Worm (Caenorhabditis elegans) whole organism, young adult: ENCODE measurements around the gene shw-1.
A peak's percentile ranks its signal among the peaks of the same experiment; 100 is the strongest.

Experiments
- B0336.3 ChIP-seq: fragments of 200-800 bp; sonication (Bioruptor generic); IDR thresholded peaks from 2 replicates; pipeline ENCODE4 v1.3.6; 2022; ENCODE audit warnings: missing genetic modification characterization, missing compliant biosample characterization
- C17E4.6 ChIP-seq: fragments of 200-800 bp; sonication (Bioruptor generic); IDR thresholded peaks from 2 replicates; pipeline ENCODE4 v1.3.6; 2022; ENCODE audit warnings: missing genetic modification reagents, missing genetic modification characterization, missing compliant biosample characterization
- F33H1.4 ChIP-seq: fragments of 200-800 bp; sonication (Bioruptor generic); IDR thresholded peaks from 2 replicates; pipeline ENCODE4 v1.3.6; 2022; ENCODE audit warnings: missing genetic modification reagents, missing genetic modification characterization, missing compliant biosample characterization
- K11D2.4 ChIP-seq: fragments of 200-800 bp; sonication (Bioruptor generic); IDR thresholded peaks from 2 replicates; pipeline ENCODE4 v1.3.6; 2022; ENCODE audit warnings: missing genetic modification reagents, missing genetic modification characterization, missing compliant biosample characterization
- K12H6.12 ChIP-seq: fragments of 200-800 bp; sonication (Bioruptor generic); optimal IDR thresholded peaks from 2 replicates; lab custom pipeline; 2018; ENCODE audit warnings: mild to moderate bottlenecking, missing genetic modification characterization, missing compliant biosample characterization
- T07F8.4 ChIP-seq: sonication (generic microtip); optimal IDR thresholded peaks from 2 replicates; lab custom pipeline; 2016; ENCODE audit warnings: mild to moderate bottlenecking, missing genetic modification characterization, moderate library complexity, missing compliant biosample characterization
- Y53G8AR.9 ChIP-seq: fragments of 200-800 bp; sonication (Bioruptor generic); conservative IDR thresholded peaks from 2 replicates; pipeline ENCODE4 v1.3.6; 2022; ENCODE audit warnings: missing genetic modification reagents, missing genetic modification characterization, missing compliant biosample characterization
- attf-3 ChIP-seq: fragments of 200-800 bp; sonication (Bioruptor generic); conservative IDR thresholded peaks from 2 replicates; pipeline ENCODE4 v1.3.6; 2022; ENCODE audit warnings: missing genetic modification reagents, missing genetic modification characterization, missing compliant biosample characterization
- attf-6 ChIP-seq: fragments of 200-800 bp; sonication (Bioruptor generic); IDR thresholded peaks from 2 replicates; pipeline ENCODE4 v1.3.6; 2022; ENCODE audit warnings: missing genetic modification reagents, missing genetic modification characterization, missing compliant biosample characterization
- bed-1 ChIP-seq: fragments of 200-800 bp; sonication (Bioruptor generic); IDR thresholded peaks from 2 replicates; pipeline ENCODE4 v1.3.6; 2022; ENCODE audit warnings: missing genetic modification reagents, missing genetic modification characterization, missing compliant biosample characterization
- ceh-100 ChIP-seq: fragments of 200-800 bp; sonication (Bioruptor generic); IDR thresholded peaks from 2 replicates; pipeline ENCODE4 v1.3.6; 2022; ENCODE audit warnings: missing genetic modification reagents, missing genetic modification characterization, missing compliant biosample characterization
- ceh-79 ChIP-seq: sonication (generic microtip); optimal IDR thresholded peaks from 2 replicates; lab custom pipeline; 2017; ENCODE audit warnings: mild to moderate bottlenecking, missing genetic modification characterization, missing compliant biosample characterization
- ceh-91 ChIP-seq: fragments of 200-800 bp; sonication (Bioruptor generic); IDR thresholded peaks from 2 replicates; pipeline ENCODE4 v1.3.6; 2022; ENCODE audit warnings: missing genetic modification reagents, missing genetic modification characterization, missing compliant biosample characterization
- efl-1 ChIP-seq: fragments of 150-350 bp; optimal IDR thresholded peaks from 2 replicates; lab custom pipeline; 2014; ENCODE audit warnings: missing biosample characterization, missing genetic modification reagents, missing genetic modification characterization
- ekl-4 ChIP-seq: fragments of 200-800 bp; sonication (Bioruptor generic); IDR thresholded peaks from 2 replicates; pipeline ENCODE4 v1.3.6; 2022; ENCODE audit warnings: missing genetic modification reagents, missing genetic modification characterization, missing compliant biosample characterization
- fkh-3 ChIP-seq: sonication (generic microtip); optimal IDR thresholded peaks from 2 replicates; lab custom pipeline; 2016; ENCODE audit warnings: mild to moderate bottlenecking, missing genetic modification characterization, missing compliant biosample characterization
- gei-17 ChIP-seq: fragments of 200-800 bp; sonication (Bioruptor generic); optimal IDR thresholded peaks from 2 replicates; lab custom pipeline; 2018; ENCODE audit warnings: mild to moderate bottlenecking, missing genetic modification characterization, missing compliant biosample characterization
- him-1 ChIP-seq: sonication (generic microtip); optimal IDR thresholded peaks from 2 replicates; lab custom pipeline; 2016; ENCODE audit warnings: missing genotype, missing genetic modification reagents, missing genetic modification characterization, missing compliant biosample characterization
- let-607 ChIP-seq, 2 experiments: fragments of 200-800 bp in 1 of 2; sonication (Bioruptor generic) in 1 of 2; sonication (generic microtip) in 1 of 2; optimal IDR thresholded peaks; 2 replicates each; lab custom pipeline; 2016 to 2018; ENCODE audit warnings: mild to moderate bottlenecking in 2 of 2, missing compliant biosample characterization in 2 of 2, missing genetic modification characterization in 2 of 2, moderate library complexity in 2 of 2, missing genotype in 1 of 2
- lsl-1 ChIP-seq: fragments of 200-800 bp; sonication (Bioruptor generic); optimal IDR thresholded peaks from 2 replicates; lab custom pipeline; 2018; ENCODE audit warnings: mild to moderate bottlenecking, missing genetic modification characterization, moderate library complexity, missing compliant biosample characterization
- madf-10 ChIP-seq: sonication (generic microtip); optimal IDR thresholded peaks from 2 replicates; lab custom pipeline; 2016; ENCODE audit warnings: mild to moderate bottlenecking, missing genetic modification characterization, missing compliant biosample characterization
- madf-3 ChIP-seq: fragments of 200-800 bp; sonication (Bioruptor generic); IDR thresholded peaks from 2 replicates; pipeline ENCODE4 v1.3.6; 2022; ENCODE audit warnings: missing genetic modification reagents, missing genetic modification characterization, missing compliant biosample characterization
- mel-28 ChIP-seq: sonication (generic microtip); optimal IDR thresholded peaks from 2 replicates; lab custom pipeline; 2016; ENCODE audit warnings: borderline replicate concordance, mild to moderate bottlenecking, missing genetic modification characterization, missing compliant biosample characterization
- mes-4 ChIP-seq: sonication (generic microtip); optimal IDR thresholded peaks from 2 replicates; lab custom pipeline; 2016; ENCODE audit warnings: missing genotype, missing genetic modification characterization, missing compliant biosample characterization
- mxl-1 ChIP-seq: sonication (generic microtip); optimal IDR thresholded peaks from 2 replicates; lab custom pipeline; 2016; ENCODE audit warnings: missing genetic modification characterization, missing compliant biosample characterization
- nfyb-1 ChIP-seq: fragments of 200-800 bp; sonication (Bioruptor generic); IDR thresholded peaks from 2 replicates; pipeline ENCODE4 v1.3.6; 2022; ENCODE audit warnings: missing genetic modification reagents, missing genetic modification characterization, missing compliant biosample characterization
- nhr-120 ChIP-seq: fragments of 200-800 bp; sonication (Bioruptor generic); IDR thresholded peaks from 2 replicates; pipeline ENCODE4 v1.3.6; 2022; ENCODE audit warnings: missing genetic modification characterization, missing compliant biosample characterization
- nhr-90 ChIP-seq: sonication (generic microtip); optimal IDR thresholded peaks from 2 replicates; lab custom pipeline; 2016; ENCODE audit warnings: missing genotype, mild to moderate bottlenecking, missing genetic modification characterization, missing compliant biosample characterization
- pha-4 ChIP-seq: fragments of 150-350 bp; sonication (generic microtip); optimal IDR thresholded peaks from 2 replicates; lab custom pipeline; 2014; ENCODE audit warnings: missing biosample characterization, missing genetic modification reagents, missing genetic modification characterization
- rcor-1 ChIP-seq: fragments of 200-800 bp; sonication (Bioruptor generic); IDR thresholded peaks from 2 replicates; pipeline ENCODE4 v1.3.6; 2022; ENCODE audit warnings: missing genetic modification reagents, missing genetic modification characterization, missing compliant biosample characterization
- sdz-38 ChIP-seq: sonication (generic microtip); optimal IDR thresholded peaks from 2 replicates; lab custom pipeline; 2016; ENCODE audit warnings: missing genotype, missing genetic modification characterization, missing compliant biosample characterization
- snpc-1.1 ChIP-seq: sonication (generic microtip); optimal IDR thresholded peaks from 2 replicates; lab custom pipeline; 2017; ENCODE audit warnings: missing genetic modification characterization, mild to moderate bottlenecking, missing compliant biosample characterization, antibody characterized with exemption, moderate library complexity, missing genotype, missing genetic modification reagents; ENCODE audit not compliant: insufficient read depth
- tlf-1 ChIP-seq: fragments of 200-800 bp; sonication (Bioruptor generic); optimal IDR thresholded peaks from 2 replicates; lab custom pipeline; 2018; ENCODE audit warnings: mild to moderate bottlenecking, missing genetic modification characterization, missing compliant biosample characterization
- unc-62 ChIP-seq: fragments of 150-350 bp; optimal IDR thresholded peaks from 2 replicates; lab custom pipeline; 2014; ENCODE audit warnings: missing biosample characterization, missing genetic modification reagents, missing genetic modification characterization
- zfh-2 ChIP-seq: fragments of 200-800 bp; sonication (Bioruptor generic); conservative IDR thresholded peaks from 2 replicates; pipeline ENCODE4 v1.3.6; 2022; ENCODE audit warnings: missing genetic modification reagents, missing genetic modification characterization, missing compliant biosample characterization
- ztf-18 ChIP-seq: sonication (generic microtip); optimal IDR thresholded peaks from 2 replicates; lab custom pipeline; 2016; ENCODE audit warnings: missing genotype, mild to moderate bottlenecking, missing genetic modification characterization, missing compliant biosample characterization
- ztf-3 ChIP-seq: fragments of 200-800 bp; sonication (Bioruptor generic); optimal IDR thresholded peaks from 2 replicates; lab custom pipeline; 2018; ENCODE audit warnings: mild to moderate bottlenecking, missing genetic modification characterization, missing compliant biosample characterization

The shw-1 gene

ce11 chrII:8353288-8353687, 32.0 kb upstream of the shw-1 start:
- TF ChIP-seq nhr-120 (GFP tag; lab: Robert Waterston, UW) (no peak), zfh-2 (GFP tag; lab: Robert Waterston, UW) (peak; percentile 61; the same call in 1 of the 2 replicates)

ce11 chrII:8346384-8346783, 25.1 kb upstream of the shw-1 start, which contains the start of gene eff-1:
Gene eff-1 (plus strand): TSS chrII:8346684.
- TF ChIP-seq C17E4.6 (GFP tag; lab: Robert Waterston, UW) (no peak), madf-3 (GFP tag; lab: Robert Waterston, UW) (no peak), F33H1.4 (GFP tag; lab: Robert Waterston, UW) (no peak), tlf-1 (GFP tag; lab: Kevin White, UChicago) (no peak), fkh-3 (no peak), B0336.3 (no peak), efl-1 (no peak), unc-62 (GFP tag; lab: Kevin White, UChicago) (no peak)

- TF ChIP-seq snpc-1.1 (tag; lab: Kevin White, UChicago), result no peak
- no peak for TF ChIP-seq fkh-3
Measured at ce11 chrII:8345613-8346012, 24.3 kb upstream of the shw-1 start.

- TF ChIP-seq attf-6 (no peak), T07F8.4 (tag; lab: Kevin White, UChicago) (no peak), nhr-90 (tag; lab: Kevin White, UChicago) (no peak), mel-28 (no peak), lsl-1 (GFP tag; lab: Kevin White, UChicago) (no peak), K11D2.4 (no peak), bed-1 (no peak), madf-10 (tag; lab: Kevin White, UChicago) (no peak)
Measured at ce11 chrII:8344803-8345202, 23.5 kb upstream of the shw-1 start.

- TF ChIP-seq Y53G8AR.9 (GFP tag; lab: Robert Waterston, UW) (no peak), ztf-3 (GFP tag; lab: Kevin White, UChicago) (no peak), efl-1 (no peak), gei-17 (no peak), F33H1.4 (GFP tag; lab: Robert Waterston, UW) (no peak), nfyb-1 (GFP tag; lab: Robert Waterston, UW) (no peak), T07F8.4 (tag; lab: Kevin White, UChicago) (no peak)
Measured at ce11 chrII:8339108-8339507, 17.8 kb upstream of the shw-1 start.

- TF ChIP-seq mxl-1 (no peak), let-607 (tag; optimal IDR thresholded peaks at IDR 0.05; lab: Kevin White, UChicago) (no peak), him-1 (tag; lab: Kevin White, UChicago) (no peak), attf-3 (GFP tag; lab: Robert Waterston, UW) (no peak), ztf-18 (no peak), mel-28 (no peak), madf-3 (GFP tag; lab: Robert Waterston, UW) (no peak), mes-4 (tag; lab: Kevin White, UChicago) (no peak), K12H6.12 (no peak), sdz-38 (no peak), ceh-91 (GFP tag; lab: Robert Waterston, UW) (no peak), pha-4 (tag; lab: Kevin White, UChicago) (no peak), rcor-1 (GFP tag; lab: Robert Waterston, UW) (no peak), ekl-4 (GFP tag; lab: Robert Waterston, UW) (no peak), ceh-100 (GFP tag; lab: Robert Waterston, UW) (no peak), ceh-79 (no peak)
Measured at ce11 chrII:8333643-8334042, 12.4 kb upstream of the shw-1 start, which contains the start of gene C26D10.7. Gene C26D10.7 (plus strand): TSS chrII:8333943.
